4 worm cellular contexts compared by ENCODE assay signal in genomic region chrIV:309526-309925, ce11.
TF ChIP-seq lines count a peak whose summit lies in the region.

No protein-coding gene starts in this region.

TF ChIP-seq in whole organism, L1 larva, 84 proteins besides CTCF, POLR2A, EP300 and RAD21 (continued from another document and continues in another):
- TF ChIP-seq C16A3.4 (tag; optimal IDR thresholded peaks at IDR 0.05; lab: Kevin White, UChicago) (no peak), ces-1 (GFP tag; optimal IDR thresholded peaks at IDR 0.05; lab: Kevin White, UChicago) (no peak), nhr-20 (tag; optimal IDR thresholded peaks at IDR 0.05; lab: Kevin White, UChicago) (peak; percentile 71), nhr-76 (tag; optimal IDR thresholded peaks at IDR 0.05; lab: Kevin White, UChicago) (no peak), zag-1 (tag; optimal IDR thresholded peaks at IDR 0.05; lab: Kevin White, UChicago) (no peak), ztf-11 (tag; optimal IDR thresholded peaks at IDR 0.05; lab: Kevin White, UChicago) (no peak), tlp-1 (tag; optimal IDR thresholded peaks at IDR 0.05; lab: Kevin White, UChicago) (no peak), fkh-10 (GFP tag; optimal IDR thresholded peaks at IDR 0.05; lab: Kevin White, UChicago) (no peak), unc-62 (GFP tag; optimal IDR thresholded peaks at IDR 0.05; lab: Kevin White, UChicago) (no peak), dpl-1 (GFP tag; optimal IDR thresholded peaks at IDR 0.05; lab: Kevin White, UChicago) (peak in 1 of 3 experiments; percentile 2), xbp-1 (tag; optimal IDR thresholded peaks at IDR 0.05; lab: Kevin White, UChicago) (no peak), isw-1 (GFP tag; IDR thresholded peaks at IDR 0.05; lab: Robert Waterston, UW) (no peak), aly-2 (tag; optimal IDR thresholded peaks at IDR 0.05; lab: Kevin White, UChicago) (no peak), nhr-90 (tag; optimal IDR thresholded peaks at IDR 0.05; lab: Kevin White, UChicago; ENCODE audit: poor library complexity) (peak; percentile 46), efl-1 (optimal IDR thresholded peaks at IDR 0.05; lab: Kevin White, UChicago) (no peak), efl-1 (GFP tag; optimal IDR thresholded peaks at IDR 0.05 in 1 of 2; lab: Kevin White, UChicago) (peak in 1 of 2 experiments; percentile 34), pqm-1 (tag; optimal IDR thresholded peaks at IDR 0.05; lab: Kevin White, UChicago) (no peak), nhr-19 (GFP tag; conservative IDR thresholded peaks at IDR 0.05; lab: Robert Waterston, UW) (peak; percentile 52), hlh-17 (GFP tag; optimal IDR thresholded peaks at IDR 0.05; lab: Kevin White, UChicago; ENCODE audit: borderline replicate concordance) (no peak), lin-14 (GFP tag; optimal IDR thresholded peaks at IDR 0.05; lab: Kevin White, UChicago) (peak; percentile 66), nhr-47 (tag; optimal IDR thresholded peaks at IDR 0.05; lab: Kevin White, UChicago) (peak; percentile 35), dsc-1 (tag; optimal IDR thresholded peaks at IDR 0.05; lab: Kevin White, UChicago) (no peak), ets-5 (GFP tag; IDR thresholded peaks at IDR 0.05; lab: Robert Waterston, UW) (no peak), lin-35 (GFP tag; optimal IDR thresholded peaks at IDR 0.05; lab: Kevin White, UChicago) (peak in 1 of 2 experiments; percentile 74), C34B4.2 (tag; optimal IDR thresholded peaks at IDR 0.05; lab: Kevin White, UChicago) (no peak), pax-3 (tag; optimal IDR thresholded peaks at IDR 0.05; lab: Kevin White, UChicago) (no peak), nhr-28 (tag; optimal IDR thresholded peaks at IDR 0.05; lab: Kevin White, UChicago) (no peak), ceh-82 (tag; optimal IDR thresholded peaks at IDR 0.05; lab: Kevin White, UChicago) (no peak), ceh-63 (GFP tag; optimal IDR thresholded peaks at IDR 0.05; lab: Kevin White, UChicago) (no peak), F16B12.6 (tag; optimal IDR thresholded peaks at IDR 0.05; lab: Kevin White, UChicago) (no peak), aha-1 (tag; optimal IDR thresholded peaks at IDR 0.05; lab: Kevin White, UChicago) (no peak), irx-1 (tag; optimal IDR thresholded peaks at IDR 0.05; lab: Kevin White, UChicago) (no peak), lin-13 (GFP tag; optimal IDR thresholded peaks at IDR 0.05; lab: Kevin White, UChicago) (no peak), alr-1 (tag; optimal IDR thresholded peaks at IDR 0.05; lab: Kevin White, UChicago; ENCODE audit: borderline replicate concordance) (no peak)

TF ChIP-seq in whole organism, L2 larva, 48 proteins besides CTCF, POLR2A, EP300 and RAD21 (continued from another document):
- TF ChIP-seq lin-13 (GFP tag; optimal IDR thresholded peaks at IDR 0.05; lab: Kevin White, UChicago) (no peak), blmp-1 (tag; optimal IDR thresholded peaks at IDR 0.05; lab: Kevin White, UChicago; ENCODE audit: insufficient read depth) (peak; percentile 47), unc-39 (tag; optimal IDR thresholded peaks at IDR 0.05; lab: Kevin White, UChicago) (no peak), unc-62 (GFP tag; optimal IDR thresholded peaks at IDR 0.05; lab: Kevin White, UChicago) (no peak), ama-1 (optimal IDR thresholded peaks at IDR 0.05; lab: Kevin White, UChicago) (no peak), aly-2 (tag; optimal IDR thresholded peaks at IDR 0.05; lab: Kevin White, UChicago) (no peak), mbf-1 (tag; optimal IDR thresholded peaks at IDR 0.05; lab: Kevin White, UChicago) (no peak), sem-4 (tag; optimal IDR thresholded peaks at IDR 0.05; lab: Kevin White, UChicago) (no peak), nhr-6 (tag; optimal IDR thresholded peaks at IDR 0.05; lab: Kevin White, UChicago) (peak; percentile 30), lsy-2 (tag; optimal IDR thresholded peaks at IDR 0.05; lab: Kevin White, UChicago) (peak in 1 of 2 experiments; percentile 5), elt-3 (tag; optimal IDR thresholded peaks at IDR 0.05; lab: Kevin White, UChicago) (no peak)

TF ChIP-seq in whole organism, L4 larva, 104 proteins besides CTCF, POLR2A, EP300 and RAD21 (continued from another document):
- TF ChIP-seq F49E8.2 (tag; optimal IDR thresholded peaks at IDR 0.05; lab: Kevin White, UChicago; ENCODE audit: borderline replicate concordance) = no peak
- no peak for TF ChIP-seq lsy-2 (tag; optimal IDR thresholded peaks at IDR 0.05; lab: Kevin White, UChicago)
- no peak for TF ChIP-seq ces-1 (GFP tag; optimal IDR thresholded peaks at IDR 0.05; lab: Kevin White, UChicago)
- no peak for TF ChIP-seq nhr-11 (tag; optimal IDR thresholded peaks at IDR 0.05; lab: Kevin White, UChicago)
- TF ChIP-seq skn-1 (tag; optimal IDR thresholded peaks at IDR 0.05; lab: Kevin White, UChicago) = no peak
- TF ChIP-seq T20F7.1 (GFP tag; optimal IDR thresholded peaks at IDR 0.05; lab: Kevin White, UChicago) = peak; percentile 41
- TF ChIP-seq fos-1 (tag; optimal IDR thresholded peaks at IDR 0.05; lab: Kevin White, UChicago) = no peak
- no peak for TF ChIP-seq set-16 (GFP tag; IDR thresholded peaks at IDR 0.05; lab: Robert Waterston, UW)
- peak; percentile 80 for TF ChIP-seq hlh-30 (tag; optimal IDR thresholded peaks at IDR 0.05; lab: Kevin White, UChicago; ENCODE audit: insufficient read depth)
- peak; percentile 68 for TF ChIP-seq nhr-48 (tag; optimal IDR thresholded peaks at IDR 0.05; lab: Kevin White, UChicago)
- TF ChIP-seq ctbp-1 (GFP tag; IDR thresholded peaks at IDR 0.05; lab: Robert Waterston, UW) = no peak
- no peak for TF ChIP-seq aly-2 (tag; optimal IDR thresholded peaks at IDR 0.05; lab: Kevin White, UChicago)

TF ChIP-seq in whole organism, young adult, 124 proteins besides CTCF, POLR2A, EP300 and RAD21 (continued from another document):
- TF ChIP-seq somi-1 (GFP tag; optimal IDR thresholded peaks at IDR 0.05; lab: Kevin White, UChicago) (peak; percentile 60), madf-6 (GFP tag; IDR thresholded peaks at IDR 0.05; lab: Robert Waterston, UW) (no peak), hmg-20 (GFP tag; IDR thresholded peaks at IDR 0.05; lab: Robert Waterston, UW) (no peak), lin-40 (tag; optimal IDR thresholded peaks at IDR 0.05; lab: Kevin White, UChicago) (peak; percentile 32), F22D6.2 (tag; optimal IDR thresholded peaks at IDR 0.05; lab: Kevin White, UChicago) (no peak), zim-3 (tag; optimal IDR thresholded peaks at IDR 0.05; lab: Kevin White, UChicago) (no peak), lag-1 (GFP tag; IDR thresholded peaks at IDR 0.05; lab: Robert Waterston, UW) (no peak), unc-62 (GFP tag; optimal IDR thresholded peaks at IDR 0.05; lab: Kevin White, UChicago) (no peak), T26A5.8 (tag; optimal IDR thresholded peaks at IDR 0.05; lab: Kevin White, UChicago) (no peak)
